Worm (Caenorhabditis elegans): ENCODE results near the gene C05D12.1.

- TF ChIP-seq sea-1 (GFP tag; conservative IDR thresholded peaks at IDR 0.05) (no peak), hnd-1 (tag; optimal IDR thresholded peaks at IDR 0.05) (no peak), F13C5.2 (tag; optimal IDR thresholded peaks at IDR 0.05) (no peak), ama-1 (optimal IDR thresholded peaks at IDR 0.05) (no peak), B0310.2 (tag; optimal IDR thresholded peaks at IDR 0.05) (no peak), flt-1 (GFP tag; IDR thresholded peaks at IDR 0.05) (no peak), tbx-37 (GFP tag; conservative IDR thresholded peaks at IDR 0.05) (no peak), hmg-4 (GFP tag; optimal IDR thresholded peaks at IDR 0.05) (no peak), tbx-11 (GFP tag; IDR thresholded peaks at IDR 0.05) (no peak)
Observed at ce11 chrII:11424579-11425316, 9.2 kb upstream of the C05D12.1 start, which contains the start of gene C05D12.3.

Measured in whole organism, early embryonic.